Worm (Caenorhabditis elegans) whole organism, young adult: ENCODE data around the gene F41G3.6.

ENCODE experiments used
- B0019.2 ChIP-seq: fragments of 200-800 bp; sonication (Bioruptor generic); conservative IDR thresholded peaks from 2 replicates; pipeline ENCODE4 v1.3.6; 2022; ENCODE audit warnings: missing genetic modification reagents, missing genetic modification characterization, missing compliant biosample characterization
- B0336.3 ChIP-seq: fragments of 200-800 bp; sonication (Bioruptor generic); IDR thresholded peaks from 2 replicates; pipeline ENCODE4 v1.3.6; 2022; ENCODE audit warnings: missing genetic modification characterization, missing compliant biosample characterization
- F10E7.11 ChIP-seq: sonication (generic microtip); optimal IDR thresholded peaks from 2 replicates; lab custom pipeline; 2017; ENCODE audit warnings: mild to moderate bottlenecking, missing genetic modification characterization, moderate library complexity, missing compliant biosample characterization
- F22D6.2 ChIP-seq: sonication (generic microtip); optimal IDR thresholded peaks from 2 replicates; lab custom pipeline; 2016; ENCODE audit warnings: mild to moderate bottlenecking, missing genetic modification characterization, missing compliant biosample characterization
- F23B12.7 ChIP-seq: sonication (generic microtip); optimal IDR thresholded peaks from 2 replicates; lab custom pipeline; 2017; ENCODE audit warnings: missing genetic modification characterization, mild to moderate bottlenecking, missing compliant biosample characterization, antibody characterized with exemption, moderate library complexity; ENCODE audit not compliant: insufficient read depth
- F37B4.10 ChIP-seq: fragments of 200-800 bp; sonication (Bioruptor generic); IDR thresholded peaks from 2 replicates; pipeline ENCODE4 v1.3.6; 2022; ENCODE audit warnings: missing genetic modification characterization, missing compliant biosample characterization
- F39B2.1 ChIP-seq: fragments of 200-800 bp; sonication (Bioruptor generic); IDR thresholded peaks from 2 replicates; pipeline ENCODE4 v1.3.6; 2022; ENCODE audit warnings: missing genetic modification reagents, missing genetic modification characterization, missing compliant biosample characterization
- F57A8.1 ChIP-seq: fragments of 200-800 bp; sonication (Bioruptor generic); optimal IDR thresholded peaks from 2 replicates; lab custom pipeline; 2018; ENCODE audit warnings: mild to moderate bottlenecking, missing genetic modification characterization, moderate library complexity, missing compliant biosample characterization
- T07F8.4 ChIP-seq: sonication (generic microtip); optimal IDR thresholded peaks from 2 replicates; lab custom pipeline; 2016; ENCODE audit warnings: mild to moderate bottlenecking, missing genetic modification characterization, moderate library complexity, missing compliant biosample characterization
- T26A5.8 ChIP-seq: sonication (generic microtip); optimal IDR thresholded peaks from 2 replicates; lab custom pipeline; 2016; ENCODE audit warnings: missing genetic modification characterization, missing compliant biosample characterization
- Y53F4B.3 ChIP-seq: fragments of 200-800 bp; sonication (Bioruptor generic); IDR thresholded peaks from 2 replicates; pipeline ENCODE4 v1.3.6; 2022; ENCODE audit warnings: missing genetic modification reagents, missing genetic modification characterization, missing compliant biosample characterization
- Y53G8AR.9 ChIP-seq: fragments of 200-800 bp; sonication (Bioruptor generic); conservative IDR thresholded peaks from 2 replicates; pipeline ENCODE4 v1.3.6; 2022; ENCODE audit warnings: missing genetic modification reagents, missing genetic modification characterization, missing compliant biosample characterization
- aptf-3 ChIP-seq: fragments of 200-800 bp; sonication (Bioruptor generic); IDR thresholded peaks from 2 replicates; pipeline ENCODE4 v1.3.6; 2022; ENCODE audit warnings: missing genetic modification characterization, missing compliant biosample characterization
- athp-1 ChIP-seq: sonication (generic microtip); optimal IDR thresholded peaks from 2 replicates; lab custom pipeline; 2017; ENCODE audit warnings: mild to moderate bottlenecking, missing genetic modification characterization, missing compliant biosample characterization
- attf-5 ChIP-seq: fragments of 200-800 bp; sonication (Bioruptor generic); optimal IDR thresholded peaks from 2 replicates; lab custom pipeline; 2018; ENCODE audit warnings: mild to moderate bottlenecking, missing genetic modification characterization, missing compliant biosample characterization
- cebp-1 ChIP-seq, 2 experiments: fragments of 200-800 bp in 1 of 2; sonication (Bioruptor generic) in 1 of 2; sonication (generic microtip) in 1 of 2; IDR thresholded peaks in 1 of 2; optimal IDR thresholded peaks in 1 of 2; 2 replicates each; pipeline versions ENCODE4 v1.3.6 to Lab custom; 2017 to 2022; ENCODE audit warnings: missing compliant biosample characterization in 2 of 2, missing genetic modification characterization in 2 of 2, mild to moderate bottlenecking in 1 of 2, missing genetic modification reagents in 1 of 2, moderate library complexity in 1 of 2
- ceh-100 ChIP-seq: fragments of 200-800 bp; sonication (Bioruptor generic); IDR thresholded peaks from 2 replicates; pipeline ENCODE4 v1.3.6; 2022; ENCODE audit warnings: missing genetic modification reagents, missing genetic modification characterization, missing compliant biosample characterization
- ceh-27 ChIP-seq: fragments of 200-800 bp; sonication (Bioruptor generic); optimal IDR thresholded peaks from 2 replicates; lab custom pipeline; 2018; ENCODE audit warnings: mild to moderate bottlenecking, missing genetic modification characterization, moderate library complexity, missing compliant biosample characterization
- ceh-40 ChIP-seq: fragments of 200-800 bp; sonication (Bioruptor generic); IDR thresholded peaks from 2 replicates; pipeline ENCODE4 v1.3.6; 2022; ENCODE audit warnings: missing genetic modification characterization, missing compliant biosample characterization
- efl-1 ChIP-seq: fragments of 150-350 bp; optimal IDR thresholded peaks from 2 replicates; lab custom pipeline; 2014; ENCODE audit warnings: missing biosample characterization, missing genetic modification reagents, missing genetic modification characterization
- ets-4 ChIP-seq: fragments of 200-800 bp; sonication (Bioruptor generic); optimal IDR thresholded peaks from 2 replicates; lab custom pipeline; 2018; ENCODE audit warnings: mild to moderate bottlenecking, missing genetic modification characterization, missing compliant biosample characterization
- gei-17 ChIP-seq: fragments of 200-800 bp; sonication (Bioruptor generic); optimal IDR thresholded peaks from 2 replicates; lab custom pipeline; 2018; ENCODE audit warnings: mild to moderate bottlenecking, missing genetic modification characterization, missing compliant biosample characterization
- him-1 ChIP-seq: sonication (generic microtip); optimal IDR thresholded peaks from 2 replicates; lab custom pipeline; 2016; ENCODE audit warnings: missing genotype, missing genetic modification reagents, missing genetic modification characterization, missing compliant biosample characterization
- hmg-1.2 ChIP-seq: fragments of 200-800 bp; sonication (Bioruptor generic); IDR thresholded peaks from 2 replicates; pipeline ENCODE4 v1.3.6; 2022; ENCODE audit warnings: missing genetic modification reagents, missing genetic modification characterization, missing compliant biosample characterization
- lin-54 ChIP-seq: fragments of 200-800 bp; sonication (Bioruptor generic); optimal IDR thresholded peaks from 2 replicates; lab custom pipeline; 2018; ENCODE audit warnings: mild to moderate bottlenecking, missing genetic modification characterization, missing compliant biosample characterization
- madf-3 ChIP-seq: fragments of 200-800 bp; sonication (Bioruptor generic); IDR thresholded peaks from 2 replicates; pipeline ENCODE4 v1.3.6; 2022; ENCODE audit warnings: missing genetic modification reagents, missing genetic modification characterization, missing compliant biosample characterization
- mcd-1 ChIP-seq: fragments of 200-800 bp; sonication (Bioruptor generic); IDR thresholded peaks from 2 replicates; pipeline ENCODE4 v1.3.6; 2022; ENCODE audit warnings: missing genetic modification reagents, missing genetic modification characterization, missing compliant biosample characterization
- mes-4 ChIP-seq: sonication (generic microtip); optimal IDR thresholded peaks from 2 replicates; lab custom pipeline; 2016; ENCODE audit warnings: missing genotype, missing genetic modification characterization, missing compliant biosample characterization
- nfyb-1 ChIP-seq: fragments of 200-800 bp; sonication (Bioruptor generic); IDR thresholded peaks from 2 replicates; pipeline ENCODE4 v1.3.6; 2022; ENCODE audit warnings: missing genetic modification reagents, missing genetic modification characterization, missing compliant biosample characterization
- nhr-120 ChIP-seq: fragments of 200-800 bp; sonication (Bioruptor generic); IDR thresholded peaks from 2 replicates; pipeline ENCODE4 v1.3.6; 2022; ENCODE audit warnings: missing genetic modification characterization, missing compliant biosample characterization
- nhr-27 ChIP-seq: fragments of 200-800 bp; sonication (Bioruptor generic); optimal IDR thresholded peaks from 2 replicates; lab custom pipeline; 2018; ENCODE audit warnings: mild to moderate bottlenecking, missing genetic modification characterization, moderate library complexity, missing compliant biosample characterization
- nhr-90 ChIP-seq: sonication (generic microtip); optimal IDR thresholded peaks from 2 replicates; lab custom pipeline; 2016; ENCODE audit warnings: missing genotype, mild to moderate bottlenecking, missing genetic modification characterization, missing compliant biosample characterization
- repo-1 ChIP-seq: sonication (generic microtip); optimal IDR thresholded peaks from 2 replicates; lab custom pipeline; 2017; ENCODE audit warnings: mild to moderate bottlenecking, missing genetic modification characterization, missing compliant biosample characterization
- somi-1 ChIP-seq: fragments of 200-800 bp; sonication (Bioruptor generic); optimal IDR thresholded peaks from 2 replicates; lab custom pipeline; 2018; ENCODE audit warnings: mild to moderate bottlenecking, missing genetic modification characterization, missing compliant biosample characterization
- tbx-9 ChIP-seq: sonication (generic microtip); optimal IDR thresholded peaks from 2 replicates; lab custom pipeline; 2016; ENCODE audit warnings: borderline replicate concordance, missing genetic modification characterization, inconsistent platforms, missing compliant biosample characterization
- tlf-1 ChIP-seq: fragments of 200-800 bp; sonication (Bioruptor generic); optimal IDR thresholded peaks from 2 replicates; lab custom pipeline; 2018; ENCODE audit warnings: mild to moderate bottlenecking, missing genetic modification characterization, missing compliant biosample characterization
- zfh-2 ChIP-seq: fragments of 200-800 bp; sonication (Bioruptor generic); conservative IDR thresholded peaks from 2 replicates; pipeline ENCODE4 v1.3.6; 2022; ENCODE audit warnings: missing genetic modification reagents, missing genetic modification characterization, missing compliant biosample characterization
- ztf-6 ChIP-seq: fragments of 200-800 bp; sonication (Bioruptor generic); IDR thresholded peaks from 2 replicates; pipeline ENCODE4 v1.3.6; 2022; ENCODE audit warnings: missing genetic modification reagents, missing genetic modification characterization, missing compliant biosample characterization

F41G3.6 gene

DNA sequence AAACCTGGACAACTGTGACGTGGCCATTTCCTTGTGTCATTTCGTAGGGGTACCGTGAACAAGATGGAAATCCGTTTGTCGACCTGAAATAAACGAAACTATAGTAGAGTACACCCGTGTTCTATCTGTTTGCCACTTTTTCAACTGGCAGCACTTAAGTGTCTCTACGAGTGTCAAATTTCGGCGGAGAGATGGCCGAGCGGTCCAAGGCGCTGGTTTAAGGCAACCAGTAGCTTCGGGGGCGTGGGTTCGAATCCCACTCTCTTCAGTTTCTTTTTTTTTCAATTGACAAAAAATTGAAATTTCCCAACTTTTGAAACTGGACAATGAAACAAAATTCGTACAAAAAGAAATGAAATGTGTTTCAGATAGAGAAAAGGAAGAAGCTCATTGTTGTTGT, 21.1 kb upstream of the F41G3.6 start (continued):
- TF ChIP-seq F23B12.7 (tag; lab: Kevin White, UChicago) = peak; percentile 75
- no peak for TF ChIP-seq nhr-90 (tag; lab: Kevin White, UChicago)
- TF ChIP-seq madf-3 (GFP tag; lab: Robert Waterston, UW) = no peak
- 0 out of 2 replicates have a peak, but pooled peaks have one; percentile 24 for TF ChIP-seq ceh-100
- TF ChIP-seq tbx-9 = no peak
- TF ChIP-seq attf-5 = peak; percentile 21
- no peak; the same call in 1 of the 2 replicates for TF ChIP-seq Y53F4B.3
- no peak for TF ChIP-seq cebp-1 (GFP tag; IDR thresholded peaks at IDR 0.05; lab: Robert Waterston, UW)
- TF ChIP-seq cebp-1 (tag; optimal IDR thresholded peaks at IDR 0.05; lab: Kevin White, UChicago) = no peak
- TF ChIP-seq athp-1 (tag; lab: Kevin White, UChicago) = no peak
- TF ChIP-seq F10E7.11 = no peak
- TF ChIP-seq F39B2.1 (GFP tag; lab: Robert Waterston, UW) = no peak
- TF ChIP-seq repo-1 (tag; lab: Kevin White, UChicago) = peak; percentile 19
- no peak for TF ChIP-seq Y53G8AR.9 (GFP tag; lab: Robert Waterston, UW)
- TF ChIP-seq B0019.2 (GFP tag; lab: Robert Waterston, UW) = no peak
- no peak for TF ChIP-seq ztf-6 (GFP tag; lab: Robert Waterston, UW)
- 0 out of 2 replicates have a peak, but pooled peaks have one; percentile 24 for TF ChIP-seq aptf-3 (GFP tag; lab: Robert Waterston, UW)
- no peak for TF ChIP-seq nhr-120 (GFP tag; lab: Robert Waterston, UW)
- no peak for TF ChIP-seq efl-1 (GFP tag; lab: Kevin White, UChicago)
- no peak for TF ChIP-seq tlf-1 (GFP tag; lab: Kevin White, UChicago)
- no peak for TF ChIP-seq gei-17 (GFP tag; lab: Kevin White, UChicago)
- TF ChIP-seq nhr-27 (tag; lab: Kevin White, UChicago) = peak; percentile 4
- TF ChIP-seq mcd-1 = peak; percentile 51; the same call in 1 of the 2 replicates
- no peak for TF ChIP-seq T26A5.8
- no peak for TF ChIP-seq mes-4 (tag; lab: Kevin White, UChicago)
- TF ChIP-seq, all 124 proteins: peak for 30

DNA sequence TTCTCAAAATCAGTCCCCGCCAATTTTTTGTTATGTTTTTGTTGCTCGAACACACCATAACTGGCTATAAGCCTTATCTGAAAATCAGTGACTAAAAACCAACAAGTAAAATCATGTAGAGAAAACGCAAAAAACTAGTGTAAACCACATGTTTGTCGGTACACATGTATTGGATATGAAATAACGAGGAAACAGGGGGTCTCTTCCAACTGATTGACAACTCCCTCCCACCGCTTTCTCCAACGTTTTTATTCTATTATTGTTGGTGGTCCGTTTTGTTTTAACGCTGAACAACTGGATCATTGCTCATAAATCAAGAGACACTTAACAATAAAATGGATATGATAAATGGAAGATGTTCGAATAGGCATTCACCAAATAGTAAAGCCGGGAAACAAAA, 15.9 kb upstream of the F41G3.6 start:
- no peak for TF ChIP-seq B0336.3 (GFP tag; lab: Robert Waterston, UW)
- no peak for TF ChIP-seq F22D6.2 (tag; lab: Kevin White, UChicago)
- no peak for TF ChIP-seq nfyb-1 (GFP tag; lab: Robert Waterston, UW)
- TF ChIP-seq, all 124 proteins: peak for 0

DNA sequence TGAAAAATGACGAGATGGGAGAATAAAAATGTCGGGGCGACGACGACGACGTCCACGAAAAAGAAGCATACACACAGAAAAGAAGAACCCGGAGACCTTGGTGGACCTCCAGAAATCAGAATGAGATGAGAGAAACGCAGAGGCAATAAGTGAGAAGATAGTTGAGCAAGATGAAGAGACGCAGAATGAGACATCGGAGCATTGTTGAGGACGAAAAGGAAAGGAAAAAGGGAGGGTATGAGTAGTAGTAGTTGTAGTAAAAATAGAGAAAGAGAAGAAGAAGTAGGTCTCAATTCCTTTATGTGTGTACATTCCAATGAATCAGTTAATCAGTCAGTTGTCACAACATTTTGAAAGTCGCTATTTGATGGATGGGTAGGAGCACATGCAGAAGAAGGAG, 13.4 kb upstream of the F41G3.6 start, which contains the start of gene T14B4.8:
TSS of gene T14B4.8 (minus strand) at position 60 of the 400 bp plus-strand sequence.
- TF ChIP-seq hmg-1.2 (GFP tag; lab: Robert Waterston, UW) (peak; percentile 63; the same call in 1 of the 2 replicates), him-1 (no peak)
- TF ChIP-seq, all 124 proteins: peak for 1

DNA sequence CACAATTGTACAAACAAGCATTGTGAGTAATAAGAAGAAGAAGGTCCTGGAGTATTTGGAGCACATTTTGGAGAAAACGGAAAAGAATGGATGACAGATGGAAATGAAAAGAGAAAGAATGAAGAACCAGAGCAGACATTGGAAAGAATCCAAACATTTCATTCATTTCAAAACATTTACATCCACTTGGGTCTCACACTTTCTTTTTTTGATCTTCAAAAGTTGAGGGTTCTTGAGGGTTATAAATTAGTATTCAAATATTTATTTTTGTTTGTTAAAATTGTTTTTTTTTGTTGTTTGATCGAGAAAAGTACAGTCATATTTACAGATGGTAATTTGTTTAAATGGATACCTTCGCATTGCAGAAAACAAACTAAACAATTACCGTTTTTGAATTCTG, 9.0 kb upstream of the F41G3.6 start, which contains the start of gene T14B4.9:
TSS of gene T14B4.9 (minus strand) at position 101 of the 400 bp plus-strand sequence.
- TF ChIP-seq ets-4 (no peak), ceh-27 (GFP tag; lab: Kevin White, UChicago) (no peak), lin-54 (GFP tag; lab: Kevin White, UChicago) (no peak), nfyb-1 (GFP tag; lab: Robert Waterston, UW) (no peak), somi-1 (GFP tag; lab: Kevin White, UChicago) (no peak), ceh-40 (GFP tag; lab: Robert Waterston, UW) (no peak), zfh-2 (GFP tag; lab: Robert Waterston, UW) (no peak), F39B2.1 (GFP tag; lab: Robert Waterston, UW) (no peak), repo-1 (tag; lab: Kevin White, UChicago) (no peak), F57A8.1 (no peak), T07F8.4 (no peak), F37B4.10 (GFP tag; lab: Robert Waterston, UW) (no peak), Y53G8AR.9 (GFP tag; lab: Robert Waterston, UW) (no peak)
- TF ChIP-seq, all 124 proteins: peak for 0
